Fruit fly (Drosophila melanogaster) whole organism, embryonic: ENCODE results near the gene sowi.

ENCODE experiments used
- B-H1 ChIP-seq: fragments of 200-800 bp; sonication (Bioruptor generic); IDR thresholded peaks from 3 replicates; pipeline ENCODE4 v1.3.6; 2022; ENCODE audit warnings: missing biosample characterization, missing genetic modification characterization
- B-H2 ChIP-seq: fragments of 200-800 bp; sonication (Bioruptor generic); optimal IDR thresholded peaks from 2 replicates; lab custom pipeline; 2018; ENCODE audit warnings: missing biosample characterization, mild to moderate bottlenecking, missing genetic modification characterization
- Bdp1 ChIP-seq: fragments of 200-800 bp; sonication (Bioruptor generic); optimal IDR thresholded peaks from 3 replicates; lab custom pipeline; 2016; ENCODE audit warnings: missing biosample characterization, missing genetic modification characterization
- Bteb2 ChIP-seq: fragments of 200-800 bp; sonication (Bioruptor generic); optimal IDR thresholded peaks from 2 replicates; lab custom pipeline; 2016; ENCODE audit warnings: missing biosample characterization, missing genetic modification characterization
- CG10431 ChIP-seq: fragments of 200-800 bp; sonication (Bioruptor generic); optimal IDR thresholded peaks from 3 replicates; lab custom pipeline; 2018; ENCODE audit warnings: missing biosample characterization, mild to moderate bottlenecking, missing genetic modification characterization
- CG11093 ChIP-seq: fragments of 200-800 bp; sonication (Bioruptor generic); IDR thresholded peaks from 3 replicates; pipeline ENCODE4 v1.3.6; 2022; ENCODE audit warnings: missing biosample characterization, missing genetic modification characterization
- CG1233 ChIP-seq: fragments of 200-800 bp; sonication (Bioruptor generic); optimal IDR thresholded peaks from 4 replicates; lab custom pipeline; 2018; ENCODE audit warnings: missing biosample characterization, mild to moderate bottlenecking, missing genetic modification characterization
- CG13624 ChIP-seq: fragments of 200-800 bp; sonication (Bioruptor generic); optimal IDR thresholded peaks from 2 replicates; lab custom pipeline; 2016; ENCODE audit warnings: missing biosample characterization, missing genetic modification characterization
- CG13894 ChIP-seq: fragments of 200-800 bp; sonication (Bioruptor generic); optimal IDR thresholded peaks from 3 replicates; lab custom pipeline; 2018; ENCODE audit warnings: missing biosample characterization, mild to moderate bottlenecking, missing genetic modification characterization, moderate library complexity
- CG17612 ChIP-seq: fragments of 200-800 bp; sonication (Bioruptor generic); IDR thresholded peaks from 2 replicates; pipeline ENCODE4 v1.3.6; 2022; ENCODE audit warnings: missing biosample characterization, missing genetic modification characterization
- CG18262 ChIP-seq: fragments of 200-800 bp; optimal IDR thresholded peaks from 3 replicates; lab custom pipeline; 2019; ENCODE audit warnings: missing biosample characterization, mild to moderate bottlenecking, missing genetic modification characterization, moderate library complexity
- CG2875 ChIP-seq: fragments of 200-800 bp; sonication (Bioruptor generic); optimal IDR thresholded peaks from 2 replicates; lab custom pipeline; 2017; ENCODE audit warnings: missing biosample characterization, mild to moderate bottlenecking, missing genetic modification characterization, missing genetic modification reagents
- CG4820 ChIP-seq: fragments of 200-800 bp; sonication (Bioruptor generic); optimal IDR thresholded peaks from 3 replicates; lab custom pipeline; 2016; ENCODE audit warnings: missing biosample characterization, missing genetic modification characterization
- CG5953 ChIP-seq: fragments of 200-800 bp; sonication (Bioruptor generic); IDR thresholded peaks from 2 replicates; pipeline ENCODE4 v1.3.6; 2022; ENCODE audit warnings: missing biosample characterization, missing genetic modification characterization
- CG6689 ChIP-seq: fragments of 200-800 bp; sonication (Bioruptor generic); IDR thresholded peaks from 2 replicates; pipeline ENCODE4 v1.3.6; 2022; ENCODE audit warnings: missing biosample characterization, missing genetic modification characterization
- CG9215 ChIP-seq: fragments of 200-800 bp; sonication (Bioruptor generic); IDR thresholded peaks from 2 replicates; pipeline ENCODE4 v1.3.6; 2022; ENCODE audit warnings: missing biosample characterization, missing genetic modification characterization
- CG9727 ChIP-seq: fragments of 200-800 bp; sonication (Bioruptor generic); optimal IDR thresholded peaks from 3 replicates; lab custom pipeline; 2017; ENCODE audit warnings: missing biosample characterization, mild to moderate bottlenecking, missing genetic modification characterization
- CG9932 ChIP-seq: fragments of 200-800 bp; sonication (Bioruptor generic); IDR thresholded peaks from 2 replicates; pipeline ENCODE4 v1.3.6; 2022; ENCODE audit warnings: missing biosample characterization, missing genetic modification characterization
- D19A ChIP-seq: fragments of 200-800 bp; optimal IDR thresholded peaks from 3 replicates; lab custom pipeline; 2019; ENCODE audit warnings: missing biosample characterization, mild to moderate bottlenecking, missing genetic modification characterization, moderate library complexity
- Ets65A ChIP-seq: fragments of 200-800 bp; sonication (Bioruptor generic); peaks from one replicate; lab custom pipeline; 2016; ENCODE audit warnings: missing biosample characterization, missing genetic modification characterization
- HLH54F ChIP-seq: fragments of 200-800 bp; sonication (Bioruptor generic); optimal IDR thresholded peaks from 3 replicates; lab custom pipeline; 2016; ENCODE audit warnings: missing biosample characterization, missing genetic modification characterization
- Hmr ChIP-seq: fragments of 200-800 bp; sonication (Bioruptor generic); optimal IDR thresholded peaks from 3 replicates; lab custom pipeline; 2017; ENCODE audit warnings: mild to moderate bottlenecking, missing biosample characterization, missing genetic modification reagents, missing genetic modification characterization
- Neu2 ChIP-seq: fragments of 200-800 bp; sonication (Bioruptor generic); optimal IDR thresholded peaks from 3 replicates; lab custom pipeline; 2016; ENCODE audit warnings: missing biosample characterization, missing genetic modification characterization, borderline replicate concordance
- Nf-YA ChIP-seq: fragments of 200-800 bp; sonication (Bioruptor generic); IDR thresholded peaks from 2 replicates; pipeline ENCODE4 v1.3.6; 2022; ENCODE audit warnings: missing biosample characterization, missing genetic modification characterization
- Side ChIP-seq: fragments of 200-800 bp; sonication (Bioruptor generic); optimal IDR thresholded peaks from 2 replicates; lab custom pipeline; 2016; ENCODE audit warnings: missing biosample characterization, missing genetic modification characterization
- Sox100B ChIP-seq: fragments of 200-800 bp; sonication (Bioruptor generic); optimal IDR thresholded peaks from 3 replicates; lab custom pipeline; 2018; ENCODE audit warnings: missing biosample characterization, mild to moderate bottlenecking, missing genetic modification characterization
- Spps ChIP-seq: fragments of 200-800 bp; sonication (Bioruptor generic); optimal IDR thresholded peaks from 2 replicates; lab custom pipeline; 2018; ENCODE audit warnings: missing biosample characterization, mild to moderate bottlenecking, missing genetic modification characterization
- Usf ChIP-seq: fragments of 200-800 bp; sonication (Bioruptor generic); optimal IDR thresholded peaks from 2 replicates; lab custom pipeline; 2017; ENCODE audit warnings: missing genotype, missing biosample characterization, missing genetic modification characterization
- amos ChIP-seq: fragments of 200-800 bp; sonication (Bioruptor generic); IDR thresholded peaks from 2 replicates; pipeline ENCODE4 v1.3.6; 2022; ENCODE audit warnings: missing biosample characterization, missing genetic modification characterization; ENCODE audit not compliant: partially characterized antibody
- btn ChIP-seq: fragments of 200-800 bp; sonication (Bioruptor generic); optimal IDR thresholded peaks from 2 replicates; lab custom pipeline; 2016; ENCODE audit warnings: missing biosample characterization, missing genetic modification characterization
- chm ChIP-seq: fragments of 200-800 bp; sonication (Bioruptor generic); IDR thresholded peaks from 2 replicates; pipeline ENCODE4 v1.3.6; 2022; ENCODE audit warnings: missing biosample characterization, missing genetic modification characterization
- disco-r ChIP-seq: fragments of 200-800 bp; sonication (Bioruptor generic); optimal IDR thresholded peaks from 2 replicates; lab custom pipeline; 2016; ENCODE audit warnings: missing biosample characterization, missing genetic modification characterization
- dmrt99B ChIP-seq: fragments of 200-800 bp; sonication (Bioruptor generic); optimal IDR thresholded peaks from 2 replicates; lab custom pipeline; 2018; ENCODE audit warnings: missing biosample characterization, mild to moderate bottlenecking, missing genetic modification characterization, moderate library complexity
- esg ChIP-seq: fragments of 200-800 bp; sonication (Bioruptor generic); conservative IDR thresholded peaks from 2 replicates; pipeline ENCODE4 v1.3.6; 2022; ENCODE audit warnings: missing biosample characterization, missing genetic modification characterization
- fru ChIP-seq: fragments of >200 bp; optimal IDR thresholded peaks from 2 replicates; lab custom pipeline; 2017
- ftz-f1 ChIP-seq: fragments of 200-800 bp; sonication (Bioruptor generic); optimal IDR thresholded peaks from 2 replicates; lab custom pipeline; 2016; ENCODE audit warnings: missing biosample characterization, missing genetic modification characterization
- hbn ChIP-seq: fragments of 200-800 bp; sonication (Bioruptor generic); IDR thresholded peaks from 2 replicates; pipeline ENCODE4 v1.3.6; 2022; ENCODE audit warnings: missing biosample characterization, missing genetic modification characterization; ENCODE audit not compliant: partially characterized antibody
- insv ChIP-seq, 2 experiments: fragments of 200-800 bp; sonication (Bioruptor generic); optimal IDR thresholded peaks; 3 replicates each; lab custom pipeline; 2016 to 2018; ENCODE audit warnings: missing biosample characterization in 2 of 2, missing genetic modification characterization in 2 of 2
- org-1 ChIP-seq: fragments of 200-800 bp; sonication (Bioruptor generic); optimal IDR thresholded peaks from 2 replicates; lab custom pipeline; 2017; ENCODE audit warnings: missing biosample characterization, missing genetic modification characterization
- pan ChIP-seq, 4 experiments: fragments of >200 bp in 3 of 4; fragments of 200-800 bp in 1 of 4; sonication (Bioruptor generic) in 1 of 4; optimal IDR thresholded peaks in 3 of 4; IDR thresholded peaks in 1 of 4; 2 replicates each; pipeline versions ENCODE4 v1.3.6 to Lab custom; 2017 to 2022; ENCODE audit warnings: missing biosample characterization in 2 of 4, missing genetic modification characterization in 2 of 4, mixed read lengths in 1 of 4
- prd ChIP-seq, 3 experiments: fragments of >200 bp in 2 of 3; fragments of 200-800 bp in 1 of 3; sonication (Bioruptor generic) in 1 of 3; optimal IDR thresholded peaks in 2 of 3; IDR thresholded peaks in 1 of 3; 2 replicates in 2 of 3; 3 replicates in 1 of 3; pipeline versions ENCODE4 v1.3.6 to Lab custom; 2017 to 2022; ENCODE audit warnings: missing biosample characterization in 1 of 3, missing genetic modification characterization in 1 of 3
- psq ChIP-seq: fragments of 200-800 bp; sonication (Bioruptor generic); optimal IDR thresholded peaks from 2 replicates; lab custom pipeline; 2017; ENCODE audit warnings: missing biosample characterization, missing genetic modification characterization
- pzg ChIP-seq: fragments of 200-800 bp; sonication (Bioruptor generic); optimal IDR thresholded peaks from 3 replicates; lab custom pipeline; 2018; ENCODE audit warnings: missing biosample characterization, mild to moderate bottlenecking, missing genetic modification characterization, moderate library complexity
- ranshi ChIP-seq: fragments of 200-800 bp; sonication (Bioruptor generic); IDR thresholded peaks from 2 replicates; pipeline ENCODE4 v1.3.6; 2022; ENCODE audit warnings: missing biosample characterization, missing genetic modification characterization
- sens ChIP-seq: fragments of 200-800 bp; sonication (Bioruptor generic); peaks from one replicate; lab custom pipeline; 2016; ENCODE audit warnings: missing biosample characterization, missing genetic modification characterization
- so ChIP-seq: fragments of 200-800 bp; sonication (Bioruptor generic); IDR thresholded peaks from 3 replicates; pipeline ENCODE4 v1.3.6; 2022; ENCODE audit warnings: missing biosample characterization, missing genetic modification characterization
- sqz ChIP-seq: fragments of 200-800 bp; sonication (Bioruptor generic); optimal IDR thresholded peaks from 3 replicates; lab custom pipeline; 2018; ENCODE audit warnings: missing biosample characterization, mild to moderate bottlenecking, missing genetic modification characterization
- sug ChIP-seq: fragments of 200-800 bp; optimal IDR thresholded peaks from 2 replicates; lab custom pipeline; 2019; ENCODE audit warnings: missing biosample characterization, mild to moderate bottlenecking, missing genetic modification characterization, moderate library complexity

Gene sowi

DNA sequence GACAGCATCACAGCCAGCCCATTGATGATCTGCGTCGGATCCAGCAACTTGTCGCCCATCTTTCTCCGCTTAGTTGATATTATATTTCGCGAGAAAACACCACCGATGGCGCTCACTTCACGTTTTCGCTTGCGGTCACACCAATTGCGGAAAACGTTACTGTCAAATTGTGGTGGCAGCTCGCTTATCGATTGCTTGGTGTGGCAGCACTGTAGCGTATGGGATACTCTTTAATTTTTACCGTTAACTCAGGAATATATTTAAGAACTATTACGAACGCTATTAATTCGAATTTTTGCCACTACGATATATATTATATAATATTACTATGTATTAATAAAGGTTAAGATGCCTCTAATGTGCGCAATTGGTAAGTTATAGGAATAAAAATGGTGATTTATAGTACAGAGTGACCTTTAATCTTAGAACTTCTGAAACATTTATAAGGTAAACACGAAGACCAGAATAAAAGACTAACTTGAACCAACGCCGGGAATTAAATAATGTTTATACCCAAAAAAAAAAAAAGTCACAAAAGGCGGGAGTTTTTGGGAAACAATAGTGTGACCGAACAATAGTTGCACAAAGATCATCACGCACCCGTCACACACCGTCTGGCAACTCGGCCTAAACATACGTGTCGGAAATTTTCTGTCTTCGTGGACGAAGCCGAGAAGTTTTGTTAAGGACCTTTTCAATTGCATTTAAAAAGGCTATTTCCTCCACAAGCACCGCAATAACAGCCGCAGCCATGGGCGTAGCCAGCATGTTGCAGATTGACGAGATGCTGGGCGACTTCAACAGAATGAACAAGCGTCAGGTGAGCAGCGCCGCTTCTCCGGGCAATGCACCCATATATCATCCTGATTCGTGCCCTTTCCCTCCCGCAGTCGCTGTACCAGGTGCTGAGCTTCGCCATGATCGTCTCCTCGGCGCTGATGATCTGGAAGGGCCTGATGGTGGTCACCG lies 29.9 kb upstream of the sowi start, which contains the start of the genes CG1307 and twr (continued):
- TF ChIP-seq ftz-f1: no peak
- TF ChIP-seq sqz (GFP tag; lab: Kevin White, UChicago): no peak
- TF ChIP-seq Nf-YA (GFP tag; lab: Robert Waterston, UW): no peak
- no peak for TF ChIP-seq CG9727
- TF ChIP-seq CG10431 (GFP tag; lab: Kevin White, UChicago): peak; percentile 37
- TF ChIP-seq CG13624 (GFP tag; lab: Kevin White, UChicago): no peak
- TF ChIP-seq Usf: no peak
- TF ChIP-seq CG9932: peak; percentile 61
- no peak for TF ChIP-seq esg (GFP tag; lab: Robert Waterston, UW)
- TF ChIP-seq so (GFP tag; lab: Robert Waterston, UW): no peak
- no peak for TF ChIP-seq Side (GFP tag; lab: Kevin White, UChicago)
- TF ChIP-seq sug (tag; lab: Kevin White, UChicago): no peak
- peak; percentile 18; the same call in 1 of the 2 replicates for TF ChIP-seq CG9215 (GFP tag; lab: Robert Waterston, UW)
- no peak for TF ChIP-seq psq (GFP tag; lab: Kevin White, UChicago)
- no peak for TF ChIP-seq B-H2
- peak; percentile 24 for TF ChIP-seq Spps (tag; lab: Kevin White, UChicago)
- peak; percentile 74 for TF ChIP-seq pzg
- no peak for TF ChIP-seq btn (GFP tag; lab: Kevin White, UChicago)
- no peak for TF ChIP-seq fru (lab: Kevin White, UChicago)
- TF ChIP-seq D19A (tag; lab: Kevin White, UChicago): no peak
- TF ChIP-seq pan (optimal IDR thresholded peaks at IDR 0.05; lab: Kevin White, UChicago): no peak
- TF ChIP-seq pan (GFP tag; optimal IDR thresholded peaks at IDR 0.05 in 1 of 2, IDR thresholded peaks at IDR 0.05 in 1 of 2): no peak
- TF ChIP-seq CG13894 (tag; lab: Kevin White, UChicago): no peak
- no peak for TF ChIP-seq HLH54F (GFP tag; lab: Kevin White, UChicago)
- no peak for TF ChIP-seq chm (GFP tag; lab: Robert Waterston, UW)
- 0 out of 3 replicates have a peak, but pooled peaks have one; percentile 26 for TF ChIP-seq CG11093 (GFP tag; lab: Robert Waterston, UW)
- TF ChIP-seq CG1233 (GFP tag; lab: Kevin White, UChicago): peak; percentile 42
- no peak for TF ChIP-seq B-H1 (GFP tag; lab: Robert Waterston, UW)
- no peak for TF ChIP-seq Bteb2
- no peak for TF ChIP-seq dmrt99B
- 0 out of 2 replicates have a peak, but pooled peaks have one; percentile 13 for TF ChIP-seq ranshi (GFP tag; lab: Robert Waterston, UW)
- TF ChIP-seq CG6689 (GFP tag; lab: Robert Waterston, UW): peak; percentile 41
- TF ChIP-seq CG18262: no peak
- TF ChIP-seq org-1 (GFP tag; lab: Kevin White, UChicago): no peak
- TF ChIP-seq amos (GFP tag; lab: Robert Waterston, UW): peak; percentile 36; the same call in 1 of the 2 replicates
- TF ChIP-seq Neu2: no peak
- TF ChIP-seq CG2875 (GFP tag; lab: Kevin White, UChicago): no peak
- no peak for TF ChIP-seq sens
- peak in 1 of 2 experiments; percentile 19 for TF ChIP-seq insv (GFP tag; optimal IDR thresholded peaks at IDR 0.05; lab: Kevin White, UChicago)
- no peak for TF ChIP-seq prd (optimal IDR thresholded peaks at IDR 0.05; lab: Kevin White, UChicago)
- peak; percentile 26; the same call in 1 of the 3 replicates for TF ChIP-seq prd (GFP tag; IDR thresholded peaks at IDR 0.05; lab: Robert Waterston, UW)
- TF ChIP-seq Ets65A (GFP tag; lab: Kevin White, UChicago): peak; percentile 93
- TF ChIP-seq hbn (GFP tag; lab: Robert Waterston, UW): no peak
- TF ChIP-seq CG5953: no peak
- no peak for TF ChIP-seq CG17612 (GFP tag; lab: Robert Waterston, UW)
- TF ChIP-seq Bdp1: no peak
- TF ChIP-seq CG4820 (GFP tag; lab: Kevin White, UChicago): no peak
- TF ChIP-seq Sox100B (GFP tag; lab: Kevin White, UChicago): no peak
- TF ChIP-seq disco-r (GFP tag; lab: Kevin White, UChicago): no peak
- TF ChIP-seq Hmr (GFP tag; lab: Kevin White, UChicago): peak; percentile 50
